Worm (Caenorhabditis elegans): ENCODE measurements around the gene rcat-1.

Gene rcat-1

ce11 chrIV:255379-255857, at the start of gene rcat-1:
TSS of gene rcat-1 (minus strand) at chrIV:255429.
- TF ChIP-seq cebp-1 (GFP tag; IDR thresholded peaks at IDR 0.05) (no peak), cebp-1 (tag; optimal IDR thresholded peaks at IDR 0.05) (no peak), sdz-38 (tag; optimal IDR thresholded peaks at IDR 0.05) (no peak), F22D6.2 (tag; optimal IDR thresholded peaks at IDR 0.05) (no peak), lsl-1 (GFP tag; optimal IDR thresholded peaks at IDR 0.05) (no peak), B0261.1 (tag; optimal IDR thresholded peaks at IDR 0.05) (no peak), pha-4 (tag; optimal IDR thresholded peaks at IDR 0.05) (no peak), ama-1 (optimal IDR thresholded peaks at IDR 0.05) (no peak), ama-1 (GFP tag; optimal IDR thresholded peaks at IDR 0.05) (no peak), snpc-3.4 (tag; optimal IDR thresholded peaks at IDR 0.05) (no peak), rcor-1 (GFP tag; IDR thresholded peaks at IDR 0.05) (peak; percentile 17; the same call in 1 of the 2 replicates), let-607 (tag; optimal IDR thresholded peaks at IDR 0.05) (no peak), ccch-3 (GFP tag; optimal IDR thresholded peaks at IDR 0.05) (no peak), repo-1 (tag; optimal IDR thresholded peaks at IDR 0.05) (no peak), bed-2 (GFP tag; IDR thresholded peaks at IDR 0.05) (no peak), lin-40 (tag; optimal IDR thresholded peaks at IDR 0.05) (peak; percentile 28), T26A5.8 (tag; optimal IDR thresholded peaks at IDR 0.05) (no peak), pbrm-1 (GFP tag; IDR thresholded peaks at IDR 0.05) (no peak; the same call in 1 of the 2 replicates), aptf-2 (GFP tag; conservative IDR thresholded peaks at IDR 0.05) (no peak), egl-18 (GFP tag; IDR thresholded peaks at IDR 0.05) (no peak), lir-1 (GFP tag; conservative IDR thresholded peaks at IDR 0.05) (no peak), attf-6 (GFP tag; IDR thresholded peaks at IDR 0.05) (no peak), unc-130 (GFP tag; optimal IDR thresholded peaks at IDR 0.05) (no peak), ztf-22 (GFP tag; optimal IDR thresholded peaks at IDR 0.05) (no peak), ceh-79 (tag; optimal IDR thresholded peaks at IDR 0.05) (no peak), athp-1 (tag; optimal IDR thresholded peaks at IDR 0.05) (peak; percentile 23), ceh-27 (GFP tag; optimal IDR thresholded peaks at IDR 0.05) (peak; percentile 30), ceh-40 (GFP tag; IDR thresholded peaks at IDR 0.05) (no peak), hlh-12 (tag; optimal IDR thresholded peaks at IDR 0.05) (no peak), him-1 (tag; optimal IDR thresholded peaks at IDR 0.05) (no peak), Y79H2A.3 (GFP tag; conservative IDR thresholded peaks at IDR 0.05) (no peak), F33H1.4 (GFP tag; IDR thresholded peaks at IDR 0.05) (no peak; the same call in 1 of the 2 replicates), ceh-100 (GFP tag; IDR thresholded peaks at IDR 0.05) (peak; percentile 16; the same call in 1 of the 2 replicates), egl-44 (GFP tag; IDR thresholded peaks at IDR 0.05) (no peak), K12H6.12 (tag; optimal IDR thresholded peaks at IDR 0.05) (no peak), lag-1 (GFP tag; IDR thresholded peaks at IDR 0.05) (no peak), egrh-3 (GFP tag; IDR thresholded peaks at IDR 0.05) (no peak), fkh-3 (tag; optimal IDR thresholded peaks at IDR 0.05) (no peak), F52B5.7 (tag; optimal IDR thresholded peaks at IDR 0.05) (no peak), madf-10 (tag; optimal IDR thresholded peaks at IDR 0.05) (no peak), B0035.1 (tag; optimal IDR thresholded peaks at IDR 0.05) (no peak), C17E4.6 (GFP tag; IDR thresholded peaks at IDR 0.05) (no peak), C06A6.2 (GFP tag; conservative IDR thresholded peaks at IDR 0.05) (no peak), K11D2.4 (GFP tag; IDR thresholded peaks at IDR 0.05) (no peak), ZK185.1 (tag; optimal IDR thresholded peaks at IDR 0.05; ENCODE audit: poor library complexity, severe bottlenecking) (no peak), ztf-6 (GFP tag; IDR thresholded peaks at IDR 0.05) (no peak), snpc-1.1 (tag; optimal IDR thresholded peaks at IDR 0.05; ENCODE audit: insufficient read depth) (no peak), madf-8 (GFP tag; conservative IDR thresholded peaks at IDR 0.05) (no peak), dox-1 (GFP tag; IDR thresholded peaks at IDR 0.05) (no peak), attf-5 (GFP tag; optimal IDR thresholded peaks at IDR 0.05) (peak; percentile 77)
